Fruit fly (Drosophila melanogaster) Kc167 (cell line): ENCODE data around the gene Ns4.

Experiments used
- Myc ChIP-seq: fragments of >200 bp; optimal IDR thresholded peaks from 2 replicates; lab custom pipeline; 2017; ENCODE audit warnings: missing external identifiers
- Sin3A ChIP-seq: fragments of >200 bp; optimal IDR thresholded peaks from 2 replicates; lab custom pipeline; 2018; ENCODE audit warnings: missing external identifiers
- h ChIP-seq: fragments of >200 bp; optimal IDR thresholded peaks from 3 replicates; lab custom pipeline; 2018; ENCODE audit warnings: missing external identifiers
- insv ChIP-seq: fragments of >200 bp; optimal IDR thresholded peaks from 3 replicates; lab custom pipeline; 2018; ENCODE audit warnings: missing external identifiers
- psq ChIP-seq: fragments of >200 bp; optimal IDR thresholded peaks from 2 replicates; lab custom pipeline; 2017; ENCODE audit warnings: missing external identifiers

DNA sequence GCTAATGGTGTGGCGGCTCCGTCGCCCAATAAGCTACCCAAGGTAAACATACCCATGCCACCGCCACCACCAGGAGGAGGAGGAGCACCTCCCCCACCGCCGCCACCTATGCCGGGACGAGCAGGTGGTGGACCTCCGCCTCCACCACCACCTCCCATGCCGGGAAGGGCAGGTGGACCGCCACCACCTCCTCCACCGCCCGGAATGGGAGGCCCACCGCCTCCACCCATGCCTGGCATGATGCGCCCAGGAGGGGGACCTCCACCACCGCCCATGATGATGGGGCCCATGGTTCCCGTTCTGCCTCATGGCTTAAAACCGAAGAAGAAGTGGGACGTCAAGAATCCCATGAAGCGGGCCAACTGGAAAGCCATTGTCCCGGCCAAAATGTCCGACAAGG is 12.4 kb downstream of the Ns4 start:
- TF ChIP-seq psq (lab: Kevin White, UChicago) (no peak), Sin3A (no peak), Myc (no peak), insv (lab: Kevin White, UChicago) (no peak), h (lab: Kevin White, UChicago) (no peak)
